Worm (Caenorhabditis elegans) whole organism, L1 larva: ENCODE data around the gene D2024.5.

Source experiments
- lin-39 ChIP-seq: fragments of 150-350 bp; optimal IDR thresholded peaks from 2 replicates; lab custom pipeline; 2014; ENCODE audit warnings: missing biosample characterization, missing genetic modification reagents, missing genetic modification characterization
- mep-1 ChIP-seq: fragments of 150-350 bp; optimal IDR thresholded peaks from 2 replicates; lab custom pipeline; 2014; ENCODE audit warnings: missing biosample characterization, missing genetic modification characterization
- nhr-12 ChIP-seq: sonication (generic microtip); optimal IDR thresholded peaks from 2 replicates; lab custom pipeline; 2017; ENCODE audit warnings: missing biosample characterization, missing genetic modification characterization
- snpc-4 ChIP-seq: fragments of 150-350 bp; optimal IDR thresholded peaks from 2 replicates; lab custom pipeline; 2014; ENCODE audit warnings: missing biosample characterization, missing genetic modification characterization
- sptf-1 ChIP-seq: fragments of 150-350 bp; optimal IDR thresholded peaks from 2 replicates; lab custom pipeline; 2014; ENCODE audit warnings: missing biosample characterization, missing genetic modification characterization
- unc-130 ChIP-seq: fragments of 150-350 bp; optimal IDR thresholded peaks from 2 replicates; lab custom pipeline; 2017; ENCODE audit warnings: missing biosample characterization, missing genetic modification characterization, inconsistent platforms
- unc-86 ChIP-seq: sonication (generic microtip); optimal IDR thresholded peaks from 2 replicates; lab custom pipeline; 2016; ENCODE audit warnings: missing genetic modification characterization, missing compliant biosample characterization

ce11 chrIV:7250158-7250557 lies 22.1 kb upstream of the D2024.5 start, which contains the start of gene D2024.18:
- TF ChIP-seq sptf-1 (tag; lab: Kevin White, UChicago) (no peak), lin-39 (tag; lab: Kevin White, UChicago) (no peak), nhr-12 (tag; lab: Kevin White, UChicago) (no peak), unc-130 (tag; lab: Kevin White, UChicago) (no peak), snpc-4 (tag; lab: Kevin White, UChicago) (no peak), unc-86 (tag; lab: Kevin White, UChicago) (no peak), mep-1 (tag; lab: Kevin White, UChicago) (no peak)
